ENCODE assay signal across 1 fruit fly cellular context in genomic region chr3R:23239934-23240632, dm6.
A peak's percentile ranks its signal among the peaks of the same experiment; 100 is the strongest.
TF ChIP-seq lines count a peak whose summit lies in the region.

No protein-coding gene starts in this region.

TF ChIP-seq in whole organism, embryonic, 481 proteins besides CTCF, POLR2A, EP300 and RAD21 (continued from another document and continues in another):
- TF ChIP-seq CG6854 (GFP tag; optimal IDR thresholded peaks at IDR 0.05; lab: Kevin White, UChicago) (peak; percentile 51), CG9215 (GFP tag; IDR thresholded peaks at IDR 0.05; lab: Robert Waterston, UW) (no peak), CG6254 (GFP tag; optimal IDR thresholded peaks at IDR 0.05; lab: Kevin White, UChicago) (peak; percentile 13), Abd-B (GFP tag; optimal IDR thresholded peaks at IDR 0.05; lab: Kevin White, UChicago) (peak; percentile 50), CG3995 (GFP tag; optimal IDR thresholded peaks at IDR 0.05; lab: Kevin White, UChicago) (no peak), cato (GFP tag; optimal IDR thresholded peaks at IDR 0.05; lab: Kevin White, UChicago; ENCODE audit: borderline replicate concordance) (no peak), amos (GFP tag; IDR thresholded peaks at IDR 0.05; lab: Robert Waterston, UW; ENCODE audit: partially characterized antibody) (no peak), CG2120 (GFP tag; optimal IDR thresholded peaks at IDR 0.05; lab: Kevin White, UChicago) (peak; percentile 79), CG13424 (tag; optimal IDR thresholded peaks at IDR 0.05; lab: Kevin White, UChicago) (peak; percentile 58), CG4707 (GFP tag; optimal IDR thresholded peaks at IDR 0.05; lab: Kevin White, UChicago) (no peak), CG10979 (tag; optimal IDR thresholded peaks at IDR 0.05; lab: Kevin White, UChicago) (no peak), ERR (GFP tag; optimal IDR thresholded peaks at IDR 0.05; lab: Kevin White, UChicago) (no peak), Xbp1 (GFP tag; optimal IDR thresholded peaks at IDR 0.05; lab: Kevin White, UChicago) (peak; percentile 57), az2 (GFP tag; optimal IDR thresholded peaks at IDR 0.05; lab: Kevin White, UChicago) (peak; percentile 38), Rfx (GFP tag; IDR thresholded peaks at IDR 0.05; lab: Robert Waterston, UW) (peak; percentile 71), GATAe (GFP tag; conservative IDR thresholded peaks at IDR 0.05; lab: Robert Waterston, UW) (no peak), CG10147 (GFP tag; optimal IDR thresholded peaks at IDR 0.05; lab: Kevin White, UChicago) (peak; percentile 78), gsb-n (tag; optimal IDR thresholded peaks at IDR 0.05; lab: Kevin White, UChicago) (peak; percentile 11), pros (GFP tag; optimal IDR thresholded peaks at IDR 0.05; lab: Kevin White, UChicago) (no peak), Med (GFP tag; lab: Kevin White, UChicago) (peak; percentile 93), ash1 (GFP tag; optimal IDR thresholded peaks at IDR 0.05; lab: Kevin White, UChicago) (no peak), CG7372 (GFP tag; IDR thresholded peaks at IDR 0.05; lab: Robert Waterston, UW) (peak; percentile 45; the same call in 1 of the 2 replicates), ewg (GFP tag; optimal IDR thresholded peaks at IDR 0.05; lab: Kevin White, UChicago) (peak; percentile 97), hkb (optimal IDR thresholded peaks at IDR 0.05; lab: Kevin White, UChicago) (no peak), hkb (GFP tag; IDR thresholded peaks at IDR 0.05; lab: Robert Waterston, UW) (peak; percentile 75), bigmax (GFP tag; optimal IDR thresholded peaks at IDR 0.05; lab: Kevin White, UChicago) (no peak), fd64A (GFP tag; optimal IDR thresholded peaks at IDR 0.05; lab: Kevin White, UChicago) (peak; percentile 4), Pdp1 (GFP tag; optimal IDR thresholded peaks at IDR 0.05; lab: Kevin White, UChicago) (peak in 1 of 2 experiments; percentile 65), CG10543 (GFP tag; optimal IDR thresholded peaks at IDR 0.05; lab: Kevin White, UChicago) (no peak), tna (GFP tag; IDR thresholded peaks at IDR 0.05; lab: Robert Waterston, UW; ENCODE audit: partially characterized antibody) (no peak), CG12942 (GFP tag; optimal IDR thresholded peaks at IDR 0.05; lab: Kevin White, UChicago) (no peak), Hr39 (optimal IDR thresholded peaks at IDR 0.05; lab: Kevin White, UChicago) (no peak), lola (GFP tag; optimal IDR thresholded peaks at IDR 0.05; lab: Kevin White, UChicago) (no peak), schlank (tag; optimal IDR thresholded peaks at IDR 0.05; lab: Kevin White, UChicago) (peak; percentile 43), CG15073 (GFP tag; optimal IDR thresholded peaks at IDR 0.05; lab: Kevin White, UChicago) (no peak), nerfin-2 (GFP tag; IDR thresholded peaks at IDR 0.05; lab: Robert Waterston, UW; ENCODE audit: partially characterized antibody) (no peak), CG30020 (tag; optimal IDR thresholded peaks at IDR 0.05; lab: Kevin White, UChicago) (no peak), pan (optimal IDR thresholded peaks at IDR 0.05; lab: Kevin White, UChicago) (no peak), pan (GFP tag; optimal IDR thresholded peaks at IDR 0.05 in 1 of 2, IDR thresholded peaks at IDR 0.05 in 1 of 2) (peak in 1 of 2 experiments; percentile 86), abd-A (tag; optimal IDR thresholded peaks at IDR 0.05; lab: Kevin White, UChicago) (peak; percentile 56), CoRest (tag; optimal IDR thresholded peaks at IDR 0.05; lab: Kevin White, UChicago) (peak; percentile 54), vnd (GFP tag; IDR thresholded peaks at IDR 0.05; lab: Robert Waterston, UW; ENCODE audit: partially characterized antibody) (no peak), MBD-R2 (GFP tag; IDR thresholded peaks at IDR 0.05; lab: Robert Waterston, UW) (peak; percentile 20; the same call in 1 of the 2 replicates), slp2 (GFP tag; optimal IDR thresholded peaks at IDR 0.05; lab: Kevin White, UChicago) (peak; percentile 45), D19A (tag; optimal IDR thresholded peaks at IDR 0.05; lab: Kevin White, UChicago) (peak; percentile 70), CG18764 (GFP tag; optimal IDR thresholded peaks at IDR 0.05; lab: Kevin White, UChicago) (no peak), danr (GFP tag; IDR thresholded peaks at IDR 0.05; lab: Robert Waterston, UW) (peak; percentile 41; the same call in 1 of the 2 replicates), gce (GFP tag; IDR thresholded peaks at IDR 0.05; lab: Robert Waterston, UW) (0 out of 3 replicates have a peak, but pooled peaks have one; percentile 20), CG1832 (GFP tag; optimal IDR thresholded peaks at IDR 0.05; lab: Kevin White, UChicago) (no peak), tx (GFP tag; optimal IDR thresholded peaks at IDR 0.05; lab: Kevin White, UChicago) (peak; percentile 29), Atf3 (GFP tag; optimal IDR thresholded peaks at IDR 0.05; lab: Kevin White, UChicago) (no peak), aop (GFP tag; IDR thresholded peaks at IDR 0.05; lab: Robert Waterston, UW) (no peak), CG10267 (tag; optimal IDR thresholded peaks at IDR 0.05; lab: Kevin White, UChicago) (peak; percentile 66), CG17802 (tag; optimal IDR thresholded peaks at IDR 0.05; lab: Kevin White, UChicago) (no peak), yki (optimal IDR thresholded peaks at IDR 0.05; lab: Kevin White, UChicago) (no peak), Hmr (GFP tag; optimal IDR thresholded peaks at IDR 0.05; lab: Kevin White, UChicago) (peak; percentile 81), eve (GFP tag; optimal IDR thresholded peaks at IDR 0.05; lab: Kevin White, UChicago) (peak in 1 of 2 experiments; percentile 37), pho (GFP tag; optimal IDR thresholded peaks at IDR 0.05; lab: Kevin White, UChicago) (peak; percentile 52), hth (optimal IDR thresholded peaks at IDR 0.05; lab: Kevin White, UChicago) (no peak), mirr (GFP tag; optimal IDR thresholded peaks at IDR 0.05; lab: Kevin White, UChicago) (no peak), Nf-YC (tag; optimal IDR thresholded peaks at IDR 0.05; lab: Kevin White, UChicago) (no peak), CG12155 (GFP tag; optimal IDR thresholded peaks at IDR 0.05; lab: Kevin White, UChicago) (no peak), Dip3 (GFP tag; optimal IDR thresholded peaks at IDR 0.05; lab: Kevin White, UChicago) (peak; percentile 42), HLH3B (GFP tag; IDR thresholded peaks at IDR 0.05; lab: Robert Waterston, UW) (peak; percentile 79), CG18011 (GFP tag; optimal IDR thresholded peaks at IDR 0.05; lab: Kevin White, UChicago) (no peak), CG13287 (GFP tag; IDR thresholded peaks at IDR 0.05; lab: Robert Waterston, UW; ENCODE audit: partially characterized antibody) (no peak), CG6813 (GFP tag; optimal IDR thresholded peaks at IDR 0.05; lab: Kevin White, UChicago) (peak; percentile 65), hbn (GFP tag; IDR thresholded peaks at IDR 0.05; lab: Robert Waterston, UW; ENCODE audit: partially characterized antibody) (no peak), Meics (GFP tag; optimal IDR thresholded peaks at IDR 0.05; lab: Kevin White, UChicago) (peak; percentile 83), CG8944 (GFP tag; optimal IDR thresholded peaks at IDR 0.05; lab: Kevin White, UChicago) (peak; percentile 32), btn (GFP tag; optimal IDR thresholded peaks at IDR 0.05; lab: Kevin White, UChicago) (no peak), Mrtf (GFP tag; IDR thresholded peaks at IDR 0.05; lab: Robert Waterston, UW) (peak; percentile 73; the same call in 2 of the 3 replicates), Gug (GFP tag; IDR thresholded peaks at IDR 0.05; lab: Robert Waterston, UW) (peak; percentile 56; the same call in 3 of the 4 replicates), CG11723 (GFP tag; optimal IDR thresholded peaks at IDR 0.05; lab: Kevin White, UChicago) (no peak), vvl (GFP tag; IDR thresholded peaks at IDR 0.05; lab: Robert Waterston, UW) (peak; percentile 79), gcm (GFP tag; optimal IDR thresholded peaks at IDR 0.05; lab: Kevin White, UChicago) (no peak), CG2678 (tag; optimal IDR thresholded peaks at IDR 0.05; lab: Kevin White, UChicago) (peak; percentile 84), BEAF-32 (GFP tag; optimal IDR thresholded peaks at IDR 0.05; lab: Kevin White, UChicago) (no peak), sc (optimal IDR thresholded peaks at IDR 0.05; lab: Kevin White, UChicago) (no peak), sc (GFP tag; optimal IDR thresholded peaks at IDR 0.05; lab: Kevin White, UChicago) (peak; percentile 9), Atf6 (GFP tag; IDR thresholded peaks at IDR 0.05; lab: Robert Waterston, UW) (peak; percentile 78), CG6765 (GFP tag; optimal IDR thresholded peaks at IDR 0.05; lab: Kevin White, UChicago) (peak; percentile 33), CG11560 (tag; IDR thresholded peaks at IDR 0.05; lab: Robert Waterston, UW) (0 out of 3 replicates have a peak, but pooled peaks have one; percentile 43), NC2α (GFP tag; optimal IDR thresholded peaks at IDR 0.05; lab: Kevin White, UChicago) (no peak), Oaz (GFP tag; IDR thresholded peaks at IDR 0.05; lab: Robert Waterston, UW) (peak; percentile 57), sob (GFP tag; IDR thresholded peaks at IDR 0.05; lab: Robert Waterston, UW) (peak; percentile 66), gem (tag; optimal IDR thresholded peaks at IDR 0.05; lab: Kevin White, UChicago) (peak; percentile 83), CG5180 (GFP tag; optimal IDR thresholded peaks at IDR 0.05; lab: Kevin White, UChicago) (peak; percentile 20), nmo (GFP tag; optimal IDR thresholded peaks at IDR 0.05; lab: Kevin White, UChicago) (peak; percentile 81), toy (GFP tag; IDR thresholded peaks at IDR 0.05; lab: Robert Waterston, UW) (no peak), CG12769 (tag; optimal IDR thresholded peaks at IDR 0.05; lab: Kevin White, UChicago) (no peak), Chrac-16 (GFP tag; optimal IDR thresholded peaks at IDR 0.05; lab: Kevin White, UChicago) (peak; percentile 3), tgo (GFP tag; IDR thresholded peaks at IDR 0.05; lab: Robert Waterston, UW) (peak; percentile 76), Blimp-1 (GFP tag; optimal IDR thresholded peaks at IDR 0.05; lab: Kevin White, UChicago) (peak; percentile 83), crc (GFP tag; optimal IDR thresholded peaks at IDR 0.05; lab: Kevin White, UChicago) (peak; percentile 24), sima (GFP tag; optimal IDR thresholded peaks at IDR 0.05; lab: Kevin White, UChicago) (no peak), CG4404 (GFP tag; IDR thresholded peaks at IDR 0.05; lab: Robert Waterston, UW) (peak; percentile 30; the same call in 1 of the 2 replicates), shn (GFP tag; optimal IDR thresholded peaks at IDR 0.05; lab: Kevin White, UChicago) (no peak), mam (GFP tag; optimal IDR thresholded peaks at IDR 0.05; lab: Kevin White, UChicago) (peak; percentile 62), ken (GFP tag; IDR thresholded peaks at IDR 0.05; lab: Robert Waterston, UW) (peak; percentile 52; the same call in 2 of the 3 replicates), CG3847 (GFP tag; IDR thresholded peaks at IDR 0.05; lab: Robert Waterston, UW) (peak; percentile 46; the same call in 1 of the 2 replicates), Spps (tag; optimal IDR thresholded peaks at IDR 0.05; lab: Kevin White, UChicago) (peak; percentile 16), Side (GFP tag; optimal IDR thresholded peaks at IDR 0.05; lab: Kevin White, UChicago) (peak; percentile 64), Fer1 (GFP tag; optimal IDR thresholded peaks at IDR 0.05; lab: Kevin White, UChicago) (peak; percentile 88), tin (GFP tag; optimal IDR thresholded peaks at IDR 0.05; lab: Kevin White, UChicago) (peak; percentile 55), CG14014 (GFP tag; IDR thresholded peaks at IDR 0.05; lab: Robert Waterston, UW) (peak; percentile 60; the same call in 1 of the 2 replicates), croc (GFP tag; conservative IDR thresholded peaks at IDR 0.05; lab: Robert Waterston, UW) (peak; percentile 47; the same call in 2 of the 3 replicates), CG12104 (GFP tag; optimal IDR thresholded peaks at IDR 0.05; lab: Kevin White, UChicago) (peak; percentile 46), Taf1 (GFP tag; IDR thresholded peaks at IDR 0.05; lab: Robert Waterston, UW) (peak; percentile 37; the same call in 1 of the 2 replicates), YL-1 (GFP tag; optimal IDR thresholded peaks at IDR 0.05; lab: Kevin White, UChicago) (no peak), hb (GFP tag; IDR thresholded peaks at IDR 0.05; lab: Robert Waterston, UW; ENCODE audit: partially characterized antibody) (no peak), CG3163 (GFP tag; optimal IDR thresholded peaks at IDR 0.05; lab: Kevin White, UChicago) (peak; percentile 4), CG3407 (GFP tag; optimal IDR thresholded peaks at IDR 0.05; lab: Kevin White, UChicago) (peak; percentile 32), gfzf (GFP tag; optimal IDR thresholded peaks at IDR 0.05; lab: Kevin White, UChicago) (no peak), mld (GFP tag; IDR thresholded peaks at IDR 0.05; lab: Robert Waterston, UW; ENCODE audit: partially characterized antibody) (no peak), Dek (tag; optimal IDR thresholded peaks at IDR 0.05; lab: Kevin White, UChicago) (peak; percentile 69), HmgD (GFP tag; optimal IDR thresholded peaks at IDR 0.05; lab: Kevin White, UChicago) (no peak), CG12299 (tag; optimal IDR thresholded peaks at IDR 0.05; lab: Kevin White, UChicago) (peak; percentile 25), CG17359 (tag; optimal IDR thresholded peaks at IDR 0.05; lab: Kevin White, UChicago) (peak; percentile 87), CG4820 (GFP tag; optimal IDR thresholded peaks at IDR 0.05; lab: Kevin White, UChicago) (peak; percentile 32), wdn (GFP tag; IDR thresholded peaks at IDR 0.05; lab: Robert Waterston, UW) (peak; percentile 64), CG8359 (GFP tag; optimal IDR thresholded peaks at IDR 0.05; lab: Kevin White, UChicago; ENCODE audit: borderline replicate concordance) (peak; percentile 2), Ets97D (GFP tag; optimal IDR thresholded peaks at IDR 0.05; lab: Kevin White, UChicago) (peak; percentile 27), CG16813 (GFP tag; IDR thresholded peaks at IDR 0.05; lab: Robert Waterston, UW; ENCODE audit: partially characterized antibody) (no peak), Fer3 (tag; optimal IDR thresholded peaks at IDR 0.05; lab: Kevin White, UChicago) (peak; percentile 83), CG11456 (GFP tag; IDR thresholded peaks at IDR 0.05; lab: Robert Waterston, UW) (0 out of 3 replicates have a peak, but pooled peaks have one; percentile 10), CG9817 (tag; optimal IDR thresholded peaks at IDR 0.05; lab: Kevin White, UChicago) (peak; percentile 48), D (optimal IDR thresholded peaks at IDR 0.05; lab: Kevin White, UChicago) (no peak), D (GFP tag; optimal IDR thresholded peaks at IDR 0.05; lab: Kevin White, UChicago) (peak; percentile 67), gro (GFP tag; optimal IDR thresholded peaks at IDR 0.05; lab: Kevin White, UChicago) (peak; percentile 19)
